Worm (Caenorhabditis elegans) whole organism, young adult: Measurements from ENCODE around the gene rps-14.
A peak's percentile ranks its signal among the peaks of the same experiment; 100 is the strongest.

Experiments
- hrde-1 ChIP-seq: sonication (generic microtip); optimal IDR thresholded peaks from 2 replicates; lab custom pipeline; 2016; ENCODE audit warnings: missing genetic modification characterization, mild to moderate bottlenecking, missing compliant biosample characterization, moderate library complexity, missing genotype, missing genetic modification reagents, borderline replicate concordance
- nfyb-1 ChIP-seq: fragments of 200-800 bp; sonication (Bioruptor generic); IDR thresholded peaks from 2 replicates; pipeline ENCODE4 v1.3.6; 2022; ENCODE audit warnings: missing genetic modification reagents, missing genetic modification characterization, missing compliant biosample characterization
- pbrm-1 ChIP-seq: fragments of 200-800 bp; sonication (Bioruptor generic); IDR thresholded peaks from 2 replicates; pipeline ENCODE4 v1.3.6; 2022; ENCODE audit warnings: missing genetic modification reagents, missing genetic modification characterization, missing compliant biosample characterization
- sdz-38 ChIP-seq: sonication (generic microtip); optimal IDR thresholded peaks from 2 replicates; lab custom pipeline; 2016; ENCODE audit warnings: missing genotype, missing genetic modification characterization, missing compliant biosample characterization
- snpc-4 ChIP-seq, 5 experiments: fragments of 150-350 bp in 1 of 5; sonication (generic microtip) in 4 of 5; optimal IDR thresholded peaks; 2 replicates each; lab custom pipeline; 2014 to 2018; ENCODE audit warnings: missing genetic modification characterization in 5 of 5, missing biosample characterization in 3 of 5, antibody characterized with exemption in 2 of 5, mild to moderate bottlenecking in 2 of 5, missing compliant biosample characterization in 2 of 5, missing genotype in 2 of 5, moderate library complexity in 2 of 5, missing genetic modification reagents in 1 of 5
- sptf-2 ChIP-seq: fragments of 200-800 bp; sonication (Bioruptor generic); optimal IDR thresholded peaks from 2 replicates; lab custom pipeline; 2018; ENCODE audit warnings: mild to moderate bottlenecking, missing genetic modification characterization, missing compliant biosample characterization
- unc-62 ChIP-seq: fragments of 150-350 bp; optimal IDR thresholded peaks from 2 replicates; lab custom pipeline; 2014; ENCODE audit warnings: missing biosample characterization, missing genetic modification reagents, missing genetic modification characterization
- zfh-2 ChIP-seq: fragments of 200-800 bp; sonication (Bioruptor generic); conservative IDR thresholded peaks from 2 replicates; pipeline ENCODE4 v1.3.6; 2022; ENCODE audit warnings: missing genetic modification reagents, missing genetic modification characterization, missing compliant biosample characterization

ce11 chrIII:7179538-7180301, at the start of gene rps-14, which contains the start of gene rpl-36:
- TF ChIP-seq sdz-38: no peak
- TF ChIP-seq hrde-1 (tag; lab: Kevin White, UChicago): no peak
- no peak for TF ChIP-seq zfh-2 (GFP tag; lab: Robert Waterston, UW)
- TF ChIP-seq pbrm-1 (GFP tag; lab: Robert Waterston, UW): peak; percentile 69
- no peak for TF ChIP-seq snpc-4 (GFP tag; optimal IDR thresholded peaks at IDR 0.05; lab: Kevin White, UChicago)
- peak; percentile 47 to 73 (median 57) for TF ChIP-seq snpc-4 (tag; optimal IDR thresholded peaks at IDR 0.05; lab: Kevin White, UChicago)
- TF ChIP-seq nfyb-1 (GFP tag; lab: Robert Waterston, UW): 0 out of 2 replicates have a peak, but pooled peaks have one; percentile 47
- no peak for TF ChIP-seq unc-62 (GFP tag; lab: Kevin White, UChicago)
- no peak for TF ChIP-seq sptf-2 (GFP tag; lab: Kevin White, UChicago)
